Worm (Caenorhabditis elegans) whole organism, L2 larva: Measurements from ENCODE around the gene C18E9.5.

Source experiments
- F13H6.1 ChIP-seq: sonication (generic microtip); optimal IDR thresholded peaks from 2 replicates; lab custom pipeline; 2016; ENCODE audit warnings: missing genetic modification characterization, missing compliant biosample characterization
- R02D3.7 ChIP-seq: fragments of 150-350 bp; optimal IDR thresholded peaks from 2 replicates; lab custom pipeline; 2014; ENCODE audit warnings: missing biosample characterization, missing genetic modification characterization
- Y55F3AM.14 ChIP-seq: fragments of 200-800 bp; sonication (Bioruptor generic); optimal IDR thresholded peaks from 2 replicates; lab custom pipeline; 2018; ENCODE audit warnings: mild to moderate bottlenecking, missing genetic modification characterization, missing compliant biosample characterization
- ZK546.5 ChIP-seq: sonication (generic microtip); optimal IDR thresholded peaks from 2 replicates; lab custom pipeline; 2017; ENCODE audit warnings: missing biosample characterization, missing genetic modification characterization
- alr-1 ChIP-seq: fragments of 150-350 bp; optimal IDR thresholded peaks from 2 replicates; lab custom pipeline; 2014; ENCODE audit warnings: missing biosample characterization, missing genetic modification characterization
- aly-2 ChIP-seq: fragments of 150-350 bp; optimal IDR thresholded peaks from 2 replicates; lab custom pipeline; 2014; ENCODE audit warnings: missing biosample characterization, missing genetic modification characterization
- ama-1 ChIP-seq: fragments of 150-350 bp; optimal IDR thresholded peaks from 2 replicates; lab custom pipeline; 2018; ENCODE audit warnings: inconsistent platforms
- blmp-1 ChIP-seq: sonication (generic microtip); optimal IDR thresholded peaks from 2 replicates; lab custom pipeline; 2017; ENCODE audit warnings: missing genetic modification characterization, mild to moderate bottlenecking, missing compliant biosample characterization, antibody characterized with exemption, moderate library complexity; ENCODE audit not compliant: insufficient read depth
- ceh-16 ChIP-seq: fragments of 150-350 bp; optimal IDR thresholded peaks from 2 replicates; lab custom pipeline; 2014; ENCODE audit warnings: missing biosample characterization, missing genetic modification characterization
- ceh-82 ChIP-seq: fragments of 150-350 bp; optimal IDR thresholded peaks from 2 replicates; lab custom pipeline; 2014; ENCODE audit warnings: missing biosample characterization, missing genetic modification characterization
- crh-2 ChIP-seq: sonication (generic microtip); optimal IDR thresholded peaks from 2 replicates; lab custom pipeline; 2017; ENCODE audit warnings: missing biosample characterization, missing genetic modification characterization
- dmd-4 ChIP-seq: sonication (generic microtip); optimal IDR thresholded peaks from 2 replicates; lab custom pipeline; 2017; ENCODE audit warnings: missing biosample characterization, missing genetic modification characterization
- egl-27 ChIP-seq: sonication (generic microtip); optimal IDR thresholded peaks from 3 replicates; lab custom pipeline; 2017; ENCODE audit warnings: missing biosample characterization, missing genetic modification reagents, missing genetic modification characterization
- elt-1 ChIP-seq: fragments of 150-350 bp; optimal IDR thresholded peaks from 2 replicates; lab custom pipeline; 2014; ENCODE audit warnings: missing biosample characterization, missing genetic modification characterization
- elt-3 ChIP-seq: sonication (generic microtip); optimal IDR thresholded peaks from 2 replicates; lab custom pipeline; 2017; ENCODE audit warnings: missing biosample characterization, missing genetic modification characterization
- fos-1 ChIP-seq: fragments of 150-350 bp; optimal IDR thresholded peaks from 2 replicates; lab custom pipeline; 2014; ENCODE audit warnings: missing biosample characterization, missing genetic modification characterization
- gmeb-1 ChIP-seq: fragments of 150-350 bp; optimal IDR thresholded peaks from 2 replicates; lab custom pipeline; 2014; ENCODE audit warnings: missing biosample characterization, missing genetic modification characterization
- lin-11 ChIP-seq: fragments of 150-350 bp; sonication (generic microtip); optimal IDR thresholded peaks from 2 replicates; lab custom pipeline; 2014; ENCODE audit warnings: missing biosample characterization, missing genetic modification characterization, inconsistent platforms, mixed read lengths
- lin-13 ChIP-seq: fragments of 150-350 bp; optimal IDR thresholded peaks from 2 replicates; lab custom pipeline; 2014; ENCODE audit warnings: missing biosample characterization, missing genetic modification reagents, missing genetic modification characterization
- lin-39 ChIP-seq: fragments of 150-350 bp; optimal IDR thresholded peaks from 2 replicates; lab custom pipeline; 2014; ENCODE audit warnings: missing biosample characterization, missing genetic modification reagents, missing genetic modification characterization
- lsy-2 ChIP-seq, 2 experiments: fragments of 150-350 bp in 1 of 2; sonication (generic microtip) in 1 of 2; optimal IDR thresholded peaks; 2 replicates each; lab custom pipeline; 2014 to 2017; ENCODE audit warnings: missing biosample characterization in 2 of 2, missing genetic modification characterization in 2 of 2
- mbf-1 ChIP-seq: sonication (generic microtip); optimal IDR thresholded peaks from 2 replicates; lab custom pipeline; 2017; ENCODE audit warnings: missing biosample characterization, missing genetic modification characterization
- mdl-1 ChIP-seq, 2 experiments: fragments of 150-350 bp in 1 of 2; sonication (generic microtip) in 1 of 2; optimal IDR thresholded peaks; 2 replicates each; lab custom pipeline; 2017; ENCODE audit warnings: missing biosample characterization in 2 of 2, missing genetic modification characterization in 2 of 2
- nhr-10 ChIP-seq: sonication (generic microtip); optimal IDR thresholded peaks from 2 replicates; lab custom pipeline; 2017; ENCODE audit warnings: missing biosample characterization, missing genetic modification characterization
- nhr-11 ChIP-seq: fragments of 150-350 bp; optimal IDR thresholded peaks from 2 replicates; lab custom pipeline; 2014; ENCODE audit warnings: missing biosample characterization, missing genetic modification characterization
- nhr-12 ChIP-seq: fragments of 150-350 bp; optimal IDR thresholded peaks from 2 replicates; lab custom pipeline; 2014; ENCODE audit warnings: missing biosample characterization, missing genetic modification characterization
- nhr-129 ChIP-seq: fragments of 150-350 bp; optimal IDR thresholded peaks from 2 replicates; lab custom pipeline; 2014; ENCODE audit warnings: missing biosample characterization, missing genetic modification characterization
- nhr-21 ChIP-seq: fragments of 150-350 bp; optimal IDR thresholded peaks from 2 replicates; lab custom pipeline; 2014; ENCODE audit warnings: missing biosample characterization, missing genetic modification characterization
- nhr-237 ChIP-seq: fragments of 150-350 bp; optimal IDR thresholded peaks from 2 replicates; lab custom pipeline; 2014; ENCODE audit warnings: missing biosample characterization, missing genetic modification characterization
- nhr-25 ChIP-seq: fragments of 150-350 bp; sonication (generic microtip); optimal IDR thresholded peaks from 3 replicates; lab custom pipeline; 2014; ENCODE audit warnings: missing biosample characterization, missing genetic modification characterization
- nhr-6 ChIP-seq: fragments of 150-350 bp; optimal IDR thresholded peaks from 2 replicates; lab custom pipeline; 2014; ENCODE audit warnings: missing biosample characterization, missing genetic modification characterization
- nhr-77 ChIP-seq: fragments of 150-350 bp; optimal IDR thresholded peaks from 2 replicates; lab custom pipeline; 2014; ENCODE audit warnings: missing biosample characterization, missing genetic modification characterization
- peb-1 ChIP-seq: fragments of 150-350 bp; optimal IDR thresholded peaks from 2 replicates; lab custom pipeline; 2014; ENCODE audit warnings: missing biosample characterization, missing genetic modification characterization
- sem-4 ChIP-seq: fragments of 150-350 bp; optimal IDR thresholded peaks from 2 replicates; lab custom pipeline; 2014; ENCODE audit warnings: missing biosample characterization, missing genetic modification reagents, missing genetic modification characterization
- sma-3 ChIP-seq: sonication (generic microtip); optimal IDR thresholded peaks from 2 replicates; lab custom pipeline; 2016; ENCODE audit warnings: missing genetic modification reagents, missing genetic modification characterization, missing compliant biosample characterization
- sma-9 ChIP-seq, 2 experiments: fragments of 150-350 bp in 1 of 2; sonication (generic microtip) in 1 of 2; optimal IDR thresholded peaks; 2 replicates each; lab custom pipeline; 2014 to 2016; ENCODE audit warnings: missing genetic modification characterization in 2 of 2, mild to moderate bottlenecking in 1 of 2, missing biosample characterization in 1 of 2, missing compliant biosample characterization in 1 of 2, missing genetic modification reagents in 1 of 2, moderate library complexity in 1 of 2
- snpc-4 ChIP-seq: fragments of 150-350 bp; optimal IDR thresholded peaks from 2 replicates; lab custom pipeline; 2014; ENCODE audit warnings: missing biosample characterization, missing genetic modification characterization
- unc-55 ChIP-seq: fragments of 150-350 bp; sonication (generic microtip); optimal IDR thresholded peaks from 3 replicates; lab custom pipeline; 2014; ENCODE audit warnings: missing biosample characterization, missing genetic modification reagents, missing genetic modification characterization
- unc-62 ChIP-seq: fragments of 150-350 bp; optimal IDR thresholded peaks from 2 replicates; lab custom pipeline; 2014; ENCODE audit warnings: missing biosample characterization, missing genetic modification reagents, missing genetic modification characterization
- zag-1 ChIP-seq: fragments of 150-350 bp; optimal IDR thresholded peaks from 2 replicates; lab custom pipeline; 2014; ENCODE audit warnings: missing biosample characterization, missing genetic modification characterization
- ztf-1 ChIP-seq: fragments of 200-800 bp; sonication (Bioruptor generic); conservative IDR thresholded peaks from 2 replicates; pipeline ENCODE4 v1.3.6; 2022; ENCODE audit warnings: missing genetic modification characterization, missing compliant biosample characterization
- ztf-11 ChIP-seq: sonication (generic microtip); optimal IDR thresholded peaks from 2 replicates; lab custom pipeline; 2017; ENCODE audit warnings: missing biosample characterization, missing genetic modification characterization

The C18E9.5 gene

DNA sequence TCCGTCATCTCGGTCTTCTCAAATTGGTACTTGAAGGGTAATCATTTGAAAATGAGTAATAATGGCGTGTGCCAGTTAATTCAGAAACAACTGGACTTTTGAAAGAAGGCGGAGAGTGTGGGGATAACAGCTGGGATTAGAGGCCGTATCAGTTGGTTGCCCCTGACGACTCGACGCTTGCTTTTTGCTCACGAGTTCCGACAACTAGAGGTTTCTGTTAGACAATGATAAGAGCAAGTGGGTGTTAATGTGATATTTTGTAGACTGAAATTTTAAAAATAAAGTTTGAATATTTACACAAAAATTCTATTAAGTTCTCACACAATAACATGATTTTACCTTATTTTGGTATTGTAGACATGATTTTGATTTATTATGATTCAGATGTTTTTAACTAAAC lies 35.3 kb downstream of the C18E9.5 start, which contains the start of gene F44G4.7:
F44G4.7 (minus strand) TSS at position 101 of the 400 bp plus-strand sequence.
- TF ChIP-seq sem-4 (no peak), blmp-1 (tag; lab: Kevin White, UChicago) (no peak), lin-11 (tag; lab: Kevin White, UChicago) (no peak), ztf-1 (GFP tag; lab: Robert Waterston, UW) (no peak), nhr-12 (tag; lab: Kevin White, UChicago) (no peak), nhr-237 (tag; lab: Kevin White, UChicago) (no peak), nhr-10 (tag; lab: Kevin White, UChicago) (no peak), ceh-82 (tag; lab: Kevin White, UChicago) (no peak), peb-1 (tag; lab: Kevin White, UChicago) (no peak), ceh-16 (tag; lab: Kevin White, UChicago) (no peak), nhr-6 (no peak), gmeb-1 (tag; lab: Kevin White, UChicago) (no peak), ztf-11 (tag; lab: Kevin White, UChicago) (no peak), fos-1 (tag; lab: Kevin White, UChicago) (no peak), dmd-4 (tag; lab: Kevin White, UChicago) (no peak)

- no peak for TF ChIP-seq ztf-1 (GFP tag; lab: Robert Waterston, UW)
- no peak for TF ChIP-seq alr-1 (tag; lab: Kevin White, UChicago)
- TF ChIP-seq zag-1 (tag; lab: Kevin White, UChicago): no peak
- no peak for TF ChIP-seq dmd-4 (tag; lab: Kevin White, UChicago)
These were observed 38.0 kb downstream of the C18E9.5 start for ce11 chrII:9007741-9008140.

ce11 chrII:9009976-9010702 lies 40.4 kb downstream of the C18E9.5 start:
- TF ChIP-seq unc-55 (GFP tag; lab: Kevin White, UChicago) (no peak), nhr-12 (tag; lab: Kevin White, UChicago) (no peak), F13H6.1 (tag; lab: Kevin White, UChicago) (no peak), nhr-237 (tag; lab: Kevin White, UChicago) (no peak), ceh-82 (tag; lab: Kevin White, UChicago) (no peak), dmd-4 (tag; lab: Kevin White, UChicago) (no peak), blmp-1 (tag; lab: Kevin White, UChicago) (no peak), ztf-1 (GFP tag; lab: Robert Waterston, UW) (no peak), lsy-2 (tag; optimal IDR thresholded peaks at IDR 0.05; lab: Kevin White, UChicago) (peak in 1 of 2 experiments; percentile 12), crh-2 (tag; lab: Kevin White, UChicago) (no peak), mdl-1 (tag; optimal IDR thresholded peaks at IDR 0.05; lab: Kevin White, UChicago) (no peak), Y55F3AM.14 (GFP tag; lab: Kevin White, UChicago) (peak; percentile 4), lin-11 (tag; lab: Kevin White, UChicago) (no peak), egl-27 (no peak), nhr-21 (tag; lab: Kevin White, UChicago) (peak; percentile 41)

- peak; percentile 23 for TF ChIP-seq nhr-129 (tag; lab: Kevin White, UChicago)
- TF ChIP-seq ceh-82 (tag; lab: Kevin White, UChicago): no peak
- peak; percentile 71 for TF ChIP-seq unc-55 (GFP tag; lab: Kevin White, UChicago)
These were observed 40.9 kb downstream of the C18E9.5 start for ce11 chrII:9010708-9011107.

- TF ChIP-seq ceh-16 (tag; lab: Kevin White, UChicago) (no peak), nhr-11 (no peak), lin-11 (tag; lab: Kevin White, UChicago) (peak; percentile 29), R02D3.7 (tag; lab: Kevin White, UChicago) (no peak), lin-39 (tag; lab: Kevin White, UChicago) (no peak), snpc-4 (tag; lab: Kevin White, UChicago) (no peak), nhr-25 (tag; lab: Kevin White, UChicago) (no peak), sma-9 (GFP tag; optimal IDR thresholded peaks at IDR 0.05; lab: Kevin White, UChicago) (peak; percentile 33), sma-9 (tag; optimal IDR thresholded peaks at IDR 0.05; lab: Kevin White, UChicago) (no peak), nhr-10 (tag; lab: Kevin White, UChicago) (no peak), aly-2 (no peak), nhr-77 (tag; lab: Kevin White, UChicago) (no peak), ama-1 (no peak), elt-1 (no peak), ZK546.5 (no peak), nhr-237 (tag; lab: Kevin White, UChicago) (no peak), unc-55 (GFP tag; lab: Kevin White, UChicago) (no peak), unc-62 (GFP tag; lab: Kevin White, UChicago) (no peak), mbf-1 (tag; lab: Kevin White, UChicago) (no peak), zag-1 (tag; lab: Kevin White, UChicago) (no peak), sma-3 (GFP tag; lab: Kevin White, UChicago) (no peak), elt-3 (tag; lab: Kevin White, UChicago) (no peak), gmeb-1 (tag; lab: Kevin White, UChicago) (no peak), alr-1 (tag; lab: Kevin White, UChicago) (no peak), Y55F3AM.14 (GFP tag; lab: Kevin White, UChicago) (no peak), lin-13 (GFP tag; lab: Kevin White, UChicago) (no peak)
These were observed 43.6 kb downstream of the C18E9.5 start for ce11 chrII:9013341-9013740.
